Fruit fly (Drosophila melanogaster) Kc167 (cell line): ENCODE results near the gene CG32052.

ENCODE experiments used
- Myc ChIP-seq: fragments of >200 bp; optimal IDR thresholded peaks from 2 replicates; lab custom pipeline; 2017; ENCODE audit warnings: missing external identifiers
- h ChIP-seq: fragments of >200 bp; optimal IDR thresholded peaks from 3 replicates; lab custom pipeline; 2018; ENCODE audit warnings: missing external identifiers
- psq ChIP-seq: fragments of >200 bp; optimal IDR thresholded peaks from 2 replicates; lab custom pipeline; 2017; ENCODE audit warnings: missing external identifiers

DNA sequence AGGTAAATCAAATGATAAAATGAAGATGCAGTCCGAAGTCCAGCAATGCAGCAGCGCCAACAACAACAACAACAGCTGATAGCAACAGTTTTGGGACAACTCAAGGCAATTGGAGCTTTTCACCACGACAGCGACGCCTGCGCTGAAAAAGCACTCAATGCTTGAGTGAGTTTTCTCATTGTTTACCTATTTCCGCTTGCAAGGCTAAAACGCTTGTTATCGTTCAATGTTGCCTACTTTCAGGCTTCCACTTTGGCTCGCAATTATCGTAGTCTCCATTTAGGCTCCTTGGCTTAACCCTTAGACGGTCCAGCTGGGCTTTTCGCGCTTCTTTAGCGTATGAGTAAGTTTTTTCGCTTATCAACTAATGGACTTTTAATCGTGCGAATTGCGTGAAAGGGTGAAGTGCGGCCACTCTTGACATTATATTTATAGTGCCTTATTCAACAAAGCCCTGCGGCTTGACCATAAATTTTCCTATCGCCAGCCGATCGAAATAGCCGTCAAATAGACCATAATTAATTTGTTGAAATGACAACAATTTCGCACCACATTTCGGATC, 24.7 kb upstream of the CG32052 start:
- TF ChIP-seq h (no peak), psq (lab: Kevin White, UChicago) (no peak), Myc (lab: Kevin White, UChicago) (no peak)
